Worm (Caenorhabditis elegans) whole organism, L1 larva: ENCODE measurements around the gene C29E4.10.

ENCODE experiments used
- C04F5.9 ChIP-seq: sonication (generic microtip); optimal IDR thresholded peaks from 2 replicates; lab custom pipeline; 2016; ENCODE audit warnings: missing genetic modification characterization, missing compliant biosample characterization
- C16A3.4 ChIP-seq: fragments of 150-350 bp; optimal IDR thresholded peaks from 2 replicates; lab custom pipeline; 2014; ENCODE audit warnings: missing biosample characterization, missing genetic modification characterization
- Y116A8C.19 ChIP-seq: sonication (generic microtip); optimal IDR thresholded peaks from 2 replicates; lab custom pipeline; 2016; ENCODE audit warnings: missing compliant biosample characterization, missing genetic modification characterization, borderline replicate concordance
- aha-1 ChIP-seq: fragments of 150-350 bp; optimal IDR thresholded peaks from 2 replicates; lab custom pipeline; 2014; ENCODE audit warnings: missing biosample characterization, missing genetic modification characterization
- ces-1 ChIP-seq: fragments of 150-350 bp; optimal IDR thresholded peaks from 2 replicates; lab custom pipeline; 2014; ENCODE audit warnings: missing biosample characterization, missing genetic modification reagents, missing genetic modification characterization
- efl-1 ChIP-seq, 4 experiments: fragments of 150-350 bp; optimal IDR thresholded peaks in 3 of 4; peaks in 1 of 4; 1 replicate in 1 of 4; 2 replicates in 3 of 4; lab custom pipeline; 2014; ENCODE audit warnings: missing biosample characterization in 2 of 4, missing genetic modification characterization in 2 of 4, missing genetic modification reagents in 2 of 4
- efl-3 ChIP-seq: fragments of 200-800 bp; sonication (Bioruptor generic); optimal IDR thresholded peaks from 2 replicates; lab custom pipeline; 2018; ENCODE audit warnings: mild to moderate bottlenecking, missing genetic modification characterization, missing compliant biosample characterization
- egl-27 ChIP-seq, 2 experiments: fragments of 150-350 bp in 1 of 2; sonication (generic microtip); optimal IDR thresholded peaks; 3 replicates each; lab custom pipeline; 2017 to 2018; ENCODE audit warnings: missing biosample characterization in 2 of 2, missing genetic modification characterization in 2 of 2, missing genetic modification reagents in 2 of 2
- elt-2 ChIP-seq: sonication (generic microtip); optimal IDR thresholded peaks from 2 replicates; lab custom pipeline; 2016; ENCODE audit warnings: missing genetic modification characterization, mild to moderate bottlenecking, inconsistent platforms, missing compliant biosample characterization, missing genetic modification reagents
- elt-3 ChIP-seq, 6 experiments: fragments of 150-350 bp in 1 of 6; sonication (generic microtip); optimal IDR thresholded peaks; 2 replicates each; lab custom pipeline; 2017 to 2018; ENCODE audit warnings: missing biosample characterization in 6 of 6, missing genetic modification characterization in 6 of 6, inconsistent platforms in 1 of 6
- fkh-10 ChIP-seq: sonication (generic microtip); optimal IDR thresholded peaks from 2 replicates; lab custom pipeline; 2017; ENCODE audit warnings: missing biosample characterization, missing genetic modification reagents, missing genetic modification characterization
- fkh-4 ChIP-seq: sonication (generic microtip); optimal IDR thresholded peaks from 2 replicates; lab custom pipeline; 2016; ENCODE audit warnings: missing compliant biosample characterization, missing genetic modification characterization, borderline replicate concordance
- grh-1 ChIP-seq: fragments of 200-800 bp; sonication (Bioruptor generic); IDR thresholded peaks from 2 replicates; pipeline ENCODE4 v1.3.6; 2022; ENCODE audit warnings: missing genetic modification reagents, missing genetic modification characterization, missing compliant biosample characterization
- hlh-17 ChIP-seq: fragments of 200-800 bp; sonication (Bioruptor generic); optimal IDR thresholded peaks from 2 replicates; lab custom pipeline; 2018; ENCODE audit warnings: missing genetic modification characterization, mild to moderate bottlenecking, missing compliant biosample characterization, moderate library complexity, borderline replicate concordance
- isw-1 ChIP-seq: fragments of 200-800 bp; sonication (Bioruptor generic); IDR thresholded peaks from 2 replicates; pipeline ENCODE4 v1.3.6; 2022; ENCODE audit warnings: missing genetic modification characterization, missing compliant biosample characterization
- jun-1 ChIP-seq: fragments of 150-350 bp; optimal IDR thresholded peaks from 2 replicates; lab custom pipeline; 2014; ENCODE audit warnings: missing biosample characterization, missing genetic modification reagents, missing genetic modification characterization
- lin-15B ChIP-seq: fragments of 150-350 bp; sonication (generic microtip); optimal IDR thresholded peaks from 3 replicates; lab custom pipeline; 2014; ENCODE audit warnings: missing biosample characterization, missing genetic modification characterization
- lin-35 ChIP-seq, 2 experiments: fragments of 150-350 bp; optimal IDR thresholded peaks; 2 replicates each; lab custom pipeline; 2014; ENCODE audit warnings: missing biosample characterization in 2 of 2, missing genetic modification characterization in 2 of 2, missing genetic modification reagents in 2 of 2
- lin-39 ChIP-seq: fragments of 150-350 bp; optimal IDR thresholded peaks from 2 replicates; lab custom pipeline; 2014; ENCODE audit warnings: missing biosample characterization, missing genetic modification reagents, missing genetic modification characterization
- lsy-2 ChIP-seq, 2 experiments: fragments of 150-350 bp; optimal IDR thresholded peaks; 2 replicates each; lab custom pipeline; 2014; ENCODE audit warnings: missing biosample characterization in 2 of 2, missing genetic modification characterization in 2 of 2
- mdl-1 ChIP-seq, 2 experiments: fragments of 150-350 bp; optimal IDR thresholded peaks; 2 replicates each; lab custom pipeline; 2014 to 2017; ENCODE audit warnings: missing biosample characterization in 2 of 2, missing genetic modification characterization in 2 of 2, inconsistent platforms in 1 of 2
- mep-1 ChIP-seq: fragments of 150-350 bp; optimal IDR thresholded peaks from 2 replicates; lab custom pipeline; 2014; ENCODE audit warnings: missing biosample characterization, missing genetic modification characterization
- nhr-47 ChIP-seq: sonication (generic microtip); optimal IDR thresholded peaks from 2 replicates; lab custom pipeline; 2016; ENCODE audit warnings: mild to moderate bottlenecking, missing genetic modification characterization, moderate library complexity, missing compliant biosample characterization
- nhr-71 ChIP-seq: sonication (generic microtip); optimal IDR thresholded peaks from 2 replicates; lab custom pipeline; 2016; ENCODE audit warnings: mild to moderate bottlenecking, missing genetic modification characterization, moderate library complexity, missing compliant biosample characterization
- nhr-85 ChIP-seq: sonication (generic microtip); peaks from one replicate; lab custom pipeline; 2016; ENCODE audit warnings: missing genetic modification characterization, inconsistent platforms, missing compliant biosample characterization
- pax-3 ChIP-seq: fragments of 200-800 bp; sonication (Bioruptor generic); optimal IDR thresholded peaks from 2 replicates; lab custom pipeline; 2018; ENCODE audit warnings: mild to moderate bottlenecking, missing genetic modification characterization, moderate library complexity, missing compliant biosample characterization
- pqm-1 ChIP-seq: sonication (generic microtip); optimal IDR thresholded peaks from 3 replicates; lab custom pipeline; 2017; ENCODE audit warnings: missing biosample characterization, missing genetic modification characterization
- rnt-1 ChIP-seq: sonication (generic microtip); optimal IDR thresholded peaks from 2 replicates; lab custom pipeline; 2016; ENCODE audit warnings: mild to moderate bottlenecking, missing genetic modification characterization, moderate library complexity, missing compliant biosample characterization
- skn-1 ChIP-seq: fragments of 150-350 bp; optimal IDR thresholded peaks from 2 replicates; lab custom pipeline; 2014; ENCODE audit warnings: missing biosample characterization, missing genetic modification characterization
- snpc-4 ChIP-seq: fragments of 150-350 bp; optimal IDR thresholded peaks from 2 replicates; lab custom pipeline; 2014; ENCODE audit warnings: missing biosample characterization, missing genetic modification characterization
- sptf-1 ChIP-seq: fragments of 150-350 bp; optimal IDR thresholded peaks from 2 replicates; lab custom pipeline; 2014; ENCODE audit warnings: missing biosample characterization, missing genetic modification characterization
- swsn-7 ChIP-seq: sonication (generic microtip); optimal IDR thresholded peaks from 2 replicates; lab custom pipeline; 2016; ENCODE audit warnings: missing genetic modification characterization, missing compliant biosample characterization
- tbx-2 ChIP-seq: sonication (generic microtip); optimal IDR thresholded peaks from 2 replicates; lab custom pipeline; 2016; ENCODE audit warnings: missing genetic modification characterization, missing compliant biosample characterization
- tlp-1 ChIP-seq: fragments of 150-350 bp; optimal IDR thresholded peaks from 2 replicates; lab custom pipeline; 2014; ENCODE audit warnings: missing biosample characterization, missing genetic modification characterization
- xbp-1 ChIP-seq: sonication (generic microtip); optimal IDR thresholded peaks from 2 replicates; lab custom pipeline; 2016; ENCODE audit warnings: missing genetic modification characterization, missing compliant biosample characterization
- zip-4 ChIP-seq: fragments of 200-800 bp; sonication (Bioruptor generic); optimal IDR thresholded peaks from 2 replicates; lab custom pipeline; 2018; ENCODE audit warnings: mild to moderate bottlenecking, missing genetic modification characterization, moderate library complexity, missing compliant biosample characterization

Gene C29E4.10

DNA sequence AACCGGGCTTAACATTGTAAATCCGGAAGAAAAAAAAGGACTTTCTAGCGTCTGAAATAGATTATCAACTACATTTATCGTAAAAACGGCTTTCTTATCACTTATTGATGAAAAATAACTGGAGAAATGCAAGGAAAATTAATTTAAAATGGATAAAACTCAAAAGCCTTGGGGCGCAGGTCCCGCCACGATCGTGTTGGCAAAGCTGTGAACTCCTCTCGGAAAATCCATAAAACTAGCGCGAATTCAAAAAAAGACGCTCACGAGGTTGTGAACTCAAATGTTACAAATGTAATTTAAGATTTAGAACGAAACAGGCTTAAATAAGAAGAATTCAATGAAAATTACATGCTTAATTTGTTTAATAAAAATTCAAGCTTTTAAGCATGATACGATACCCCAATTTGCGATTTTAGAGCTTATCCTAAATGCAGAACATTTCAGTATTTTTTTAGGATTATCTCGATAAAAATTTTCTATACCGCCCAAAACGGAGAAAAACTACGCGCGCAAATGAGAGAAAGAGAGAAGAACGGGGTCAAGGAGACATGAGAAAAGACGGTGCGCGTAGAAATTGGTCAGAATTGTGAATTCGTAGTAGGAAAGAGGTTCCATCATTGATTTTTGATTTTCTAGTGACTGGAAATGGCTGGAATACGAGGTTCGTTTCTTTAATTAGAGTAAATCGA is 14.6 kb downstream of the C29E4.10 start, which contains the start of gene C29E4.15 (continued):
- TF ChIP-seq egl-27 (tag; optimal IDR thresholded peaks at IDR 0.05; lab: Kevin White, UChicago), result no peak
- TF ChIP-seq nhr-71 (tag; lab: Kevin White, UChicago), result peak; percentile 70
- TF ChIP-seq mdl-1 (tag; optimal IDR thresholded peaks at IDR 0.05; lab: Kevin White, UChicago), result peak in 1 of 2 experiments; percentile 24
- no peak for TF ChIP-seq hlh-17 (GFP tag; lab: Kevin White, UChicago)
- no peak for TF ChIP-seq zip-4 (GFP tag; lab: Kevin White, UChicago)
- TF ChIP-seq fkh-10 (GFP tag; lab: Kevin White, UChicago), result no peak
- TF ChIP-seq nhr-47 (tag; lab: Kevin White, UChicago), result peak; percentile 58
- no peak for TF ChIP-seq grh-1 (GFP tag; lab: Robert Waterston, UW)
- TF ChIP-seq tbx-2 (tag; lab: Kevin White, UChicago), result peak; percentile 21
- no peak for TF ChIP-seq pqm-1 (tag; lab: Kevin White, UChicago)
- TF ChIP-seq elt-3 (tag; optimal IDR thresholded peaks at IDR 0.05; lab: Kevin White, UChicago), result no peak
- TF ChIP-seq lin-15B (tag; lab: Kevin White, UChicago), result peak; percentile 17
- peak; percentile 37 for TF ChIP-seq xbp-1 (tag; lab: Kevin White, UChicago)
- TF ChIP-seq C16A3.4, result no peak
- TF ChIP-seq lin-39 (tag; lab: Kevin White, UChicago), result no peak
- no peak for TF ChIP-seq aha-1
- TF ChIP-seq swsn-7, result peak; percentile 47
- no peak for TF ChIP-seq mep-1 (tag; lab: Kevin White, UChicago)
- TF ChIP-seq lsy-2 (tag; optimal IDR thresholded peaks at IDR 0.05; lab: Kevin White, UChicago), result peak; percentile 53 to 73
- TF ChIP-seq lin-35 (GFP tag; optimal IDR thresholded peaks at IDR 0.05; lab: Kevin White, UChicago), result peak; percentile 74 to 91
- no peak for TF ChIP-seq pax-3 (tag; lab: Kevin White, UChicago)
- no peak for TF ChIP-seq Y116A8C.19 (tag; lab: Kevin White, UChicago)
- peak; percentile 34 for TF ChIP-seq skn-1 (tag; lab: Kevin White, UChicago)
- no peak for TF ChIP-seq snpc-4 (tag; lab: Kevin White, UChicago)
- TF ChIP-seq fkh-4, result no peak
- no peak for TF ChIP-seq C04F5.9
- TF ChIP-seq efl-3 (GFP tag; lab: Kevin White, UChicago), result no peak
- no peak for TF ChIP-seq sptf-1 (tag; lab: Kevin White, UChicago)
- peak; percentile 33; the same call in 1 of the 2 replicates for TF ChIP-seq isw-1 (GFP tag; lab: Robert Waterston, UW)
- TF ChIP-seq ces-1 (GFP tag; lab: Kevin White, UChicago), result no peak
- peak; percentile 68 for TF ChIP-seq rnt-1
- no peak for TF ChIP-seq jun-1 (tag; lab: Kevin White, UChicago)

DNA sequence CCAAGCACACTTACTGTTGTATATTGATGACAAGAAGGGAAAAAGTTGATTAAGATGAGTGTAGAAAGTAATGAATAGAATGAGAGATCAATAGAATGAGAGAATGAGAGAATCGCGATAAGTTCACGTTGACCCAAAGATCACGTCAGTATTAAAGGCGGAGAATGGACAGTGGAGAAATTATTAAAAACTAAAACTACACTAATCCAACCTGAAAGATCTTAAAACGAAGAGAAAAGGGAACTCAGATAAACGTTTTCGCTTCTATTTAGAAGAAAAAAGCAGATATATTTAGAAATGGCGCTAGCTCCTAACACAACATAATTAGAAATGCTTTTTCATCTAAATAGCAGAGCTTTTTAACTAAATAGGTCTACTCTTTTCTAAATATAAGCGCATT is 15.6 kb downstream of the C29E4.10 start, which contains the start of gene let-754:
let-754 (minus strand) TSS at position 101 of the 400 bp plus-strand sequence.
- TF ChIP-seq elt-2 (tag; lab: Kevin White, UChicago) (no peak), pqm-1 (tag; lab: Kevin White, UChicago) (no peak), efl-1 (optimal IDR thresholded peaks at IDR 0.05; lab: Kevin White, UChicago) (no peak), efl-1 (GFP tag; optimal IDR thresholded peaks at IDR 0.05 in 1 of 2; lab: Kevin White, UChicago) (no peak), tlp-1 (tag; lab: Kevin White, UChicago) (no peak), nhr-85 (no peak), ces-1 (GFP tag; lab: Kevin White, UChicago) (no peak)

ce11 chrIII:7956965-7957364 is 19.3 kb downstream of the C29E4.10 start, which contains the start of gene C29E4.9:
TSS of gene C29E4.9 (minus strand) at chrIII:7957065.
- TF ChIP-seq grh-1 (GFP tag; lab: Robert Waterston, UW), result no peak
- TF ChIP-seq efl-1 (optimal IDR thresholded peaks at IDR 0.05; lab: Kevin White, UChicago), result no peak
- TF ChIP-seq efl-1 (GFP tag; optimal IDR thresholded peaks at IDR 0.05 in 1 of 2; lab: Kevin White, UChicago), result peak in 1 of 2 experiments; percentile 43
